Worm (Caenorhabditis elegans) whole organism, young adult: ENCODE data around the gene F56C3.10.

Experiments
- B0019.2 ChIP-seq: fragments of 200-800 bp; sonication (Bioruptor generic); conservative IDR thresholded peaks from 2 replicates; pipeline ENCODE4 v1.3.6; 2022; ENCODE audit warnings: missing genetic modification reagents, missing genetic modification characterization, missing compliant biosample characterization
- B0261.1 ChIP-seq: sonication (generic microtip); optimal IDR thresholded peaks from 2 replicates; lab custom pipeline; 2016; ENCODE audit warnings: mild to moderate bottlenecking, missing genetic modification characterization, moderate library complexity, missing compliant biosample characterization
- B0336.3 ChIP-seq: fragments of 200-800 bp; sonication (Bioruptor generic); IDR thresholded peaks from 2 replicates; pipeline ENCODE4 v1.3.6; 2022; ENCODE audit warnings: missing genetic modification characterization, missing compliant biosample characterization
- D2030.7 ChIP-seq: fragments of 200-800 bp; sonication (Bioruptor generic); IDR thresholded peaks from 2 replicates; pipeline ENCODE4 v1.3.6; 2022; ENCODE audit warnings: missing genetic modification reagents, missing genetic modification characterization, missing compliant biosample characterization
- F10E7.11 ChIP-seq: sonication (generic microtip); optimal IDR thresholded peaks from 2 replicates; lab custom pipeline; 2017; ENCODE audit warnings: mild to moderate bottlenecking, missing genetic modification characterization, moderate library complexity, missing compliant biosample characterization
- F22D6.2 ChIP-seq: sonication (generic microtip); optimal IDR thresholded peaks from 2 replicates; lab custom pipeline; 2016; ENCODE audit warnings: mild to moderate bottlenecking, missing genetic modification characterization, missing compliant biosample characterization
- F23B12.7 ChIP-seq: sonication (generic microtip); optimal IDR thresholded peaks from 2 replicates; lab custom pipeline; 2017; ENCODE audit warnings: missing genetic modification characterization, mild to moderate bottlenecking, missing compliant biosample characterization, antibody characterized with exemption, moderate library complexity; ENCODE audit not compliant: insufficient read depth
- F33H1.4 ChIP-seq: fragments of 200-800 bp; sonication (Bioruptor generic); IDR thresholded peaks from 2 replicates; pipeline ENCODE4 v1.3.6; 2022; ENCODE audit warnings: missing genetic modification reagents, missing genetic modification characterization, missing compliant biosample characterization
- F49E8.2 ChIP-seq: sonication (generic microtip); optimal IDR thresholded peaks from 3 replicates; lab custom pipeline; 2017; ENCODE audit warnings: missing genetic modification characterization, mild to moderate bottlenecking, missing compliant biosample characterization, antibody characterized with exemption, moderate library complexity; ENCODE audit not compliant: insufficient read depth
- F57A8.1 ChIP-seq: fragments of 200-800 bp; sonication (Bioruptor generic); optimal IDR thresholded peaks from 2 replicates; lab custom pipeline; 2018; ENCODE audit warnings: mild to moderate bottlenecking, missing genetic modification characterization, moderate library complexity, missing compliant biosample characterization
- F57C9.4 ChIP-seq: sonication (generic microtip); optimal IDR thresholded peaks from 2 replicates; lab custom pipeline; 2017; ENCODE audit warnings: mild to moderate bottlenecking, missing genetic modification characterization, missing compliant biosample characterization
- T07F8.4 ChIP-seq: sonication (generic microtip); optimal IDR thresholded peaks from 2 replicates; lab custom pipeline; 2016; ENCODE audit warnings: mild to moderate bottlenecking, missing genetic modification characterization, moderate library complexity, missing compliant biosample characterization
- Y53G8AR.9 ChIP-seq: fragments of 200-800 bp; sonication (Bioruptor generic); conservative IDR thresholded peaks from 2 replicates; pipeline ENCODE4 v1.3.6; 2022; ENCODE audit warnings: missing genetic modification reagents, missing genetic modification characterization, missing compliant biosample characterization
- aptf-3 ChIP-seq: fragments of 200-800 bp; sonication (Bioruptor generic); IDR thresholded peaks from 2 replicates; pipeline ENCODE4 v1.3.6; 2022; ENCODE audit warnings: missing genetic modification characterization, missing compliant biosample characterization
- atf-7 ChIP-seq: sonication (generic microtip); optimal IDR thresholded peaks from 2 replicates; lab custom pipeline; 2017; ENCODE audit warnings: mild to moderate bottlenecking, missing genetic modification characterization, missing compliant biosample characterization
- attf-5 ChIP-seq: fragments of 200-800 bp; sonication (Bioruptor generic); optimal IDR thresholded peaks from 2 replicates; lab custom pipeline; 2018; ENCODE audit warnings: mild to moderate bottlenecking, missing genetic modification characterization, missing compliant biosample characterization
- ccch-3 ChIP-seq: fragments of 200-800 bp; sonication (Bioruptor generic); optimal IDR thresholded peaks from 2 replicates; lab custom pipeline; 2018; ENCODE audit warnings: mild to moderate bottlenecking, missing genetic modification characterization, missing compliant biosample characterization
- ceh-100 ChIP-seq: fragments of 200-800 bp; sonication (Bioruptor generic); IDR thresholded peaks from 2 replicates; pipeline ENCODE4 v1.3.6; 2022; ENCODE audit warnings: missing genetic modification reagents, missing genetic modification characterization, missing compliant biosample characterization
- ceh-27 ChIP-seq: fragments of 200-800 bp; sonication (Bioruptor generic); optimal IDR thresholded peaks from 2 replicates; lab custom pipeline; 2018; ENCODE audit warnings: mild to moderate bottlenecking, missing genetic modification characterization, moderate library complexity, missing compliant biosample characterization
- ceh-79 ChIP-seq: sonication (generic microtip); optimal IDR thresholded peaks from 2 replicates; lab custom pipeline; 2017; ENCODE audit warnings: mild to moderate bottlenecking, missing genetic modification characterization, missing compliant biosample characterization
- ceh-91 ChIP-seq: fragments of 200-800 bp; sonication (Bioruptor generic); IDR thresholded peaks from 2 replicates; pipeline ENCODE4 v1.3.6; 2022; ENCODE audit warnings: missing genetic modification reagents, missing genetic modification characterization, missing compliant biosample characterization
- die-1 ChIP-seq: sonication (generic microtip); optimal IDR thresholded peaks from 2 replicates; lab custom pipeline; 2016; ENCODE audit warnings: missing genotype, mild to moderate bottlenecking, missing genetic modification characterization, missing compliant biosample characterization
- dpl-1 ChIP-seq: fragments of 150-350 bp; optimal IDR thresholded peaks from 2 replicates; lab custom pipeline; 2014; ENCODE audit warnings: missing biosample characterization, missing genetic modification reagents, missing genetic modification characterization
- egrh-3 ChIP-seq: fragments of 200-800 bp; sonication (Bioruptor generic); IDR thresholded peaks from 2 replicates; pipeline ENCODE4 v1.3.6; 2022; ENCODE audit warnings: missing genetic modification reagents, missing genetic modification characterization, missing compliant biosample characterization
- ets-4 ChIP-seq: fragments of 200-800 bp; sonication (Bioruptor generic); optimal IDR thresholded peaks from 2 replicates; lab custom pipeline; 2018; ENCODE audit warnings: mild to moderate bottlenecking, missing genetic modification characterization, missing compliant biosample characterization
- fkh-3 ChIP-seq: sonication (generic microtip); optimal IDR thresholded peaks from 2 replicates; lab custom pipeline; 2016; ENCODE audit warnings: mild to moderate bottlenecking, missing genetic modification characterization, missing compliant biosample characterization
- gei-17 ChIP-seq: fragments of 200-800 bp; sonication (Bioruptor generic); optimal IDR thresholded peaks from 2 replicates; lab custom pipeline; 2018; ENCODE audit warnings: mild to moderate bottlenecking, missing genetic modification characterization, missing compliant biosample characterization
- hlh-26 ChIP-seq: fragments of 200-800 bp; sonication (Bioruptor generic); conservative IDR thresholded peaks from 2 replicates; pipeline ENCODE4 v1.3.6; 2022; ENCODE audit warnings: missing genetic modification reagents, missing genetic modification characterization, missing compliant biosample characterization
- hsf-1 ChIP-seq: fragments of 200-800 bp; sonication (Bioruptor generic); IDR thresholded peaks from 2 replicates; pipeline ENCODE4 v1.3.6; 2022; ENCODE audit warnings: missing genetic modification reagents, missing genetic modification characterization, missing compliant biosample characterization
- lin-35 ChIP-seq, 3 experiments: fragments of 150-350 bp in 2 of 3; sonication (generic microtip) in 1 of 3; optimal IDR thresholded peaks; 2 replicates each; lab custom pipeline; 2014 to 2018; ENCODE audit warnings: missing biosample characterization in 3 of 3, missing genetic modification characterization in 3 of 3, missing genetic modification reagents in 3 of 3
- lin-40 ChIP-seq: sonication (generic microtip); optimal IDR thresholded peaks from 2 replicates; lab custom pipeline; 2016; ENCODE audit warnings: missing genetic modification characterization, mild to moderate bottlenecking, missing compliant biosample characterization, missing genotype, missing genetic modification reagents
- lir-1 ChIP-seq: fragments of 200-800 bp; sonication (Bioruptor generic); conservative IDR thresholded peaks from 2 replicates; pipeline ENCODE4 v1.3.6; 2022; ENCODE audit warnings: missing genetic modification reagents, missing genetic modification characterization, missing compliant biosample characterization
- mes-4 ChIP-seq: sonication (generic microtip); optimal IDR thresholded peaks from 2 replicates; lab custom pipeline; 2016; ENCODE audit warnings: missing genotype, missing genetic modification characterization, missing compliant biosample characterization
- nfya-1 ChIP-seq: sonication (generic microtip); optimal IDR thresholded peaks from 2 replicates; lab custom pipeline; 2017; ENCODE audit warnings: antibody characterized with exemption, missing compliant biosample characterization, missing genetic modification characterization, borderline replicate concordance; ENCODE audit not compliant: insufficient read depth
- pbrm-1 ChIP-seq: fragments of 200-800 bp; sonication (Bioruptor generic); IDR thresholded peaks from 2 replicates; pipeline ENCODE4 v1.3.6; 2022; ENCODE audit warnings: missing genetic modification reagents, missing genetic modification characterization, missing compliant biosample characterization
- pha-4 ChIP-seq: fragments of 150-350 bp; sonication (generic microtip); optimal IDR thresholded peaks from 2 replicates; lab custom pipeline; 2014; ENCODE audit warnings: missing biosample characterization, missing genetic modification reagents, missing genetic modification characterization
- rcor-1 ChIP-seq: fragments of 200-800 bp; sonication (Bioruptor generic); IDR thresholded peaks from 2 replicates; pipeline ENCODE4 v1.3.6; 2022; ENCODE audit warnings: missing genetic modification reagents, missing genetic modification characterization, missing compliant biosample characterization
- rec-8 ChIP-seq, 2 experiments: sonication (generic microtip); optimal IDR thresholded peaks; 2 replicates each; lab custom pipeline; 2016; ENCODE audit warnings: mild to moderate bottlenecking in 2 of 2, missing genetic modification characterization in 2 of 2, missing genetic modification reagents in 2 of 2, missing genotype in 2 of 2, missing biosample characterization in 1 of 2, missing compliant biosample characterization in 1 of 2, moderate library complexity in 1 of 2
- repo-1 ChIP-seq: sonication (generic microtip); optimal IDR thresholded peaks from 2 replicates; lab custom pipeline; 2017; ENCODE audit warnings: mild to moderate bottlenecking, missing genetic modification characterization, missing compliant biosample characterization
- sea-2 ChIP-seq: fragments of 200-800 bp; sonication (Bioruptor generic); IDR thresholded peaks from 2 replicates; pipeline ENCODE4 v1.3.6; 2022; ENCODE audit warnings: missing genetic modification characterization, missing compliant biosample characterization
- snpc-3.4 ChIP-seq: sonication (generic microtip); optimal IDR thresholded peaks from 2 replicates; lab custom pipeline; 2017; ENCODE audit warnings: missing genetic modification characterization, mild to moderate bottlenecking, missing compliant biosample characterization, antibody characterized with exemption, moderate library complexity, missing genotype, missing genetic modification reagents
- sptf-2 ChIP-seq: fragments of 200-800 bp; sonication (Bioruptor generic); optimal IDR thresholded peaks from 2 replicates; lab custom pipeline; 2018; ENCODE audit warnings: mild to moderate bottlenecking, missing genetic modification characterization, missing compliant biosample characterization
- tbx-9 ChIP-seq: sonication (generic microtip); optimal IDR thresholded peaks from 2 replicates; lab custom pipeline; 2016; ENCODE audit warnings: borderline replicate concordance, missing genetic modification characterization, inconsistent platforms, missing compliant biosample characterization
- tlf-1 ChIP-seq: fragments of 200-800 bp; sonication (Bioruptor generic); optimal IDR thresholded peaks from 2 replicates; lab custom pipeline; 2018; ENCODE audit warnings: mild to moderate bottlenecking, missing genetic modification characterization, missing compliant biosample characterization
- unc-62 ChIP-seq: fragments of 150-350 bp; optimal IDR thresholded peaks from 2 replicates; lab custom pipeline; 2014; ENCODE audit warnings: missing biosample characterization, missing genetic modification reagents, missing genetic modification characterization
- zim-3 ChIP-seq: sonication (generic microtip); optimal IDR thresholded peaks from 2 replicates; lab custom pipeline; 2017; ENCODE audit warnings: mild to moderate bottlenecking, missing genetic modification characterization, moderate library complexity, missing compliant biosample characterization
- ztf-22 ChIP-seq: fragments of 200-800 bp; sonication (Bioruptor generic); optimal IDR thresholded peaks from 2 replicates; lab custom pipeline; 2018; ENCODE audit warnings: mild to moderate bottlenecking, missing genetic modification characterization, moderate library complexity, missing compliant biosample characterization
- ztf-28 ChIP-seq: fragments of 200-800 bp; sonication (Bioruptor generic); IDR thresholded peaks from 2 replicates; pipeline ENCODE4 v1.3.6; 2022; ENCODE audit warnings: missing genetic modification reagents, missing genetic modification characterization, missing compliant biosample characterization

F56C3.10 gene

ce11 chrX:1379391-1379790, 2.1 kb downstream of the F56C3.10 start (continued):
- TF ChIP-seq sptf-2 (GFP tag; lab: Kevin White, UChicago), result peak; percentile 71
- peak; percentile 75 for TF ChIP-seq zim-3 (tag; lab: Kevin White, UChicago)
- TF ChIP-seq hsf-1 (GFP tag; lab: Robert Waterston, UW), result 0 out of 2 replicates have a peak, but pooled peaks have one; percentile 37
- no peak; the same call in 1 of the 2 replicates for TF ChIP-seq egrh-3 (GFP tag; lab: Robert Waterston, UW)
- TF ChIP-seq pbrm-1 (GFP tag; lab: Robert Waterston, UW), result peak; percentile 71
- no peak for TF ChIP-seq dpl-1 (GFP tag; lab: Kevin White, UChicago)
- TF ChIP-seq F33H1.4 (GFP tag; lab: Robert Waterston, UW), result no peak
- peak; percentile 53 for TF ChIP-seq attf-5
- peak; percentile 74 for TF ChIP-seq B0336.3
- TF ChIP-seq ets-4 (GFP tag; lab: Kevin White, UChicago), result peak; percentile 85
- peak; percentile 57 for TF ChIP-seq mes-4 (tag; lab: Kevin White, UChicago)
- no peak for TF ChIP-seq ztf-28 (GFP tag; lab: Robert Waterston, UW)
- TF ChIP-seq fkh-3 (tag; lab: Kevin White, UChicago), result peak; percentile 50
- TF ChIP-seq F22D6.2 (tag; lab: Kevin White, UChicago), result peak; percentile 45
- peak; percentile 47 for TF ChIP-seq T07F8.4
- TF ChIP-seq rcor-1 (GFP tag; lab: Robert Waterston, UW), result peak; percentile 64
- TF ChIP-seq tbx-9, result no peak
- peak; percentile 18 for TF ChIP-seq snpc-3.4 (tag; lab: Kevin White, UChicago)
- peak; percentile 81 for TF ChIP-seq die-1 (tag; lab: Kevin White, UChicago)
- no peak for TF ChIP-seq aptf-3 (GFP tag; lab: Robert Waterston, UW)
- TF ChIP-seq repo-1 (tag; lab: Kevin White, UChicago), result peak; percentile 54
- TF ChIP-seq B0261.1, result peak; percentile 94
- TF ChIP-seq rec-8 (tag; optimal IDR thresholded peaks at IDR 0.05; lab: Kevin White, UChicago), result peak; percentile 38 to 73
- no peak for TF ChIP-seq sea-2 (GFP tag; lab: Robert Waterston, UW)
- TF ChIP-seq F23B12.7 (tag; lab: Kevin White, UChicago), result peak; percentile 23
- TF ChIP-seq ceh-91 (GFP tag; lab: Robert Waterston, UW), result no peak
- no peak for TF ChIP-seq nfya-1
- peak; percentile 78 for TF ChIP-seq ceh-27 (GFP tag; lab: Kevin White, UChicago)
- TF ChIP-seq atf-7 (tag; lab: Kevin White, UChicago), result peak; percentile 75
- TF ChIP-seq tlf-1 (GFP tag; lab: Kevin White, UChicago), result peak; percentile 44
- no peak for TF ChIP-seq unc-62 (GFP tag; lab: Kevin White, UChicago)
- TF ChIP-seq lin-35 (GFP tag; optimal IDR thresholded peaks at IDR 0.05; lab: Kevin White, UChicago), result peak in 1 of 3 experiments; percentile 64
- TF ChIP-seq ztf-22 (GFP tag; lab: Kevin White, UChicago), result peak; percentile 70
- no peak for TF ChIP-seq pha-4 (tag; lab: Kevin White, UChicago)
- TF ChIP-seq F57C9.4 (tag; lab: Kevin White, UChicago), result no peak
- TF ChIP-seq Y53G8AR.9 (GFP tag; lab: Robert Waterston, UW), result peak; percentile 78
- TF ChIP-seq F49E8.2 (tag; lab: Kevin White, UChicago), result no peak
- no peak; the same call in 1 of the 2 replicates for TF ChIP-seq B0019.2
- peak; percentile 31 for TF ChIP-seq F57A8.1 (GFP tag; lab: Kevin White, UChicago)
- no peak for TF ChIP-seq ceh-79
- no peak for TF ChIP-seq hlh-26 (GFP tag; lab: Robert Waterston, UW)
- peak; percentile 46; the same call in 1 of the 2 replicates for TF ChIP-seq ceh-100 (GFP tag; lab: Robert Waterston, UW)
- no peak; the same call in 1 of the 2 replicates for TF ChIP-seq lir-1 (GFP tag; lab: Robert Waterston, UW)
- peak; percentile 61 for TF ChIP-seq D2030.7
- TF ChIP-seq ccch-3 (GFP tag; lab: Kevin White, UChicago), result no peak
- peak; percentile 81 for TF ChIP-seq lin-40 (tag; lab: Kevin White, UChicago)
- peak; percentile 71 for TF ChIP-seq F10E7.11 (tag; lab: Kevin White, UChicago)
- TF ChIP-seq gei-17 (GFP tag; lab: Kevin White, UChicago), result peak; percentile 88
